Worm (Caenorhabditis elegans) whole organism, young adult: ENCODE results near the gene F07H5.7.

Experiments
- B0019.2 ChIP-seq: fragments of 200-800 bp; sonication (Bioruptor generic); conservative IDR thresholded peaks from 2 replicates; pipeline ENCODE4 v1.3.6; 2022; ENCODE audit warnings: missing genetic modification reagents, missing genetic modification characterization, missing compliant biosample characterization
- B0035.1 ChIP-seq: sonication (generic microtip); optimal IDR thresholded peaks from 2 replicates; lab custom pipeline; 2016; ENCODE audit warnings: missing genetic modification characterization, mild to moderate bottlenecking, missing compliant biosample characterization, missing genotype, missing genetic modification reagents
- B0261.1 ChIP-seq: sonication (generic microtip); optimal IDR thresholded peaks from 2 replicates; lab custom pipeline; 2016; ENCODE audit warnings: mild to moderate bottlenecking, missing genetic modification characterization, moderate library complexity, missing compliant biosample characterization
- C17E4.6 ChIP-seq: fragments of 200-800 bp; sonication (Bioruptor generic); IDR thresholded peaks from 2 replicates; pipeline ENCODE4 v1.3.6; 2022; ENCODE audit warnings: missing genetic modification reagents, missing genetic modification characterization, missing compliant biosample characterization
- F22D6.2 ChIP-seq: sonication (generic microtip); optimal IDR thresholded peaks from 2 replicates; lab custom pipeline; 2016; ENCODE audit warnings: mild to moderate bottlenecking, missing genetic modification characterization, missing compliant biosample characterization
- F37B4.10 ChIP-seq: fragments of 200-800 bp; sonication (Bioruptor generic); IDR thresholded peaks from 2 replicates; pipeline ENCODE4 v1.3.6; 2022; ENCODE audit warnings: missing genetic modification characterization, missing compliant biosample characterization
- F39B2.1 ChIP-seq: fragments of 200-800 bp; sonication (Bioruptor generic); IDR thresholded peaks from 2 replicates; pipeline ENCODE4 v1.3.6; 2022; ENCODE audit warnings: missing genetic modification reagents, missing genetic modification characterization, missing compliant biosample characterization
- F49E8.2 ChIP-seq: sonication (generic microtip); optimal IDR thresholded peaks from 3 replicates; lab custom pipeline; 2017; ENCODE audit warnings: missing genetic modification characterization, mild to moderate bottlenecking, missing compliant biosample characterization, antibody characterized with exemption, moderate library complexity; ENCODE audit not compliant: insufficient read depth
- K11D2.4 ChIP-seq: fragments of 200-800 bp; sonication (Bioruptor generic); IDR thresholded peaks from 2 replicates; pipeline ENCODE4 v1.3.6; 2022; ENCODE audit warnings: missing genetic modification reagents, missing genetic modification characterization, missing compliant biosample characterization
- Y53G8AR.9 ChIP-seq: fragments of 200-800 bp; sonication (Bioruptor generic); conservative IDR thresholded peaks from 2 replicates; pipeline ENCODE4 v1.3.6; 2022; ENCODE audit warnings: missing genetic modification reagents, missing genetic modification characterization, missing compliant biosample characterization
- Y56A3A.18 ChIP-seq: fragments of 200-800 bp; sonication (Bioruptor generic); IDR thresholded peaks from 2 replicates; pipeline ENCODE4 v1.3.6; 2022; ENCODE audit warnings: missing genetic modification reagents, missing genetic modification characterization, missing compliant biosample characterization
- Y95B8A.8 ChIP-seq: fragments of 200-800 bp; sonication (Bioruptor generic); IDR thresholded peaks from 2 replicates; pipeline ENCODE4 v1.3.6; 2022; ENCODE audit warnings: missing genetic modification reagents, missing genetic modification characterization, missing compliant biosample characterization
- akir-1 ChIP-seq: fragments of 200-800 bp; sonication (Bioruptor generic); optimal IDR thresholded peaks from 2 replicates; lab custom pipeline; 2018; ENCODE audit warnings: mild to moderate bottlenecking, missing genetic modification characterization, moderate library complexity, missing compliant biosample characterization
- aptf-2 ChIP-seq: fragments of 200-800 bp; sonication (Bioruptor generic); conservative IDR thresholded peaks from 2 replicates; pipeline ENCODE4 v1.3.6; 2022; ENCODE audit warnings: missing genetic modification reagents, missing genetic modification characterization, missing compliant biosample characterization
- atf-7 ChIP-seq: sonication (generic microtip); optimal IDR thresholded peaks from 2 replicates; lab custom pipeline; 2017; ENCODE audit warnings: mild to moderate bottlenecking, missing genetic modification characterization, missing compliant biosample characterization
- attf-3 ChIP-seq: fragments of 200-800 bp; sonication (Bioruptor generic); conservative IDR thresholded peaks from 2 replicates; pipeline ENCODE4 v1.3.6; 2022; ENCODE audit warnings: missing genetic modification reagents, missing genetic modification characterization, missing compliant biosample characterization
- attf-5 ChIP-seq: fragments of 200-800 bp; sonication (Bioruptor generic); optimal IDR thresholded peaks from 2 replicates; lab custom pipeline; 2018; ENCODE audit warnings: mild to moderate bottlenecking, missing genetic modification characterization, missing compliant biosample characterization
- cebp-1 ChIP-seq, 2 experiments: fragments of 200-800 bp in 1 of 2; sonication (Bioruptor generic) in 1 of 2; sonication (generic microtip) in 1 of 2; IDR thresholded peaks in 1 of 2; optimal IDR thresholded peaks in 1 of 2; 2 replicates each; pipeline versions ENCODE4 v1.3.6 to Lab custom; 2017 to 2022; ENCODE audit warnings: missing compliant biosample characterization in 2 of 2, missing genetic modification characterization in 2 of 2, mild to moderate bottlenecking in 1 of 2, missing genetic modification reagents in 1 of 2, moderate library complexity in 1 of 2
- cebp-2 ChIP-seq: fragments of 200-800 bp; sonication (Bioruptor generic); IDR thresholded peaks from 2 replicates; pipeline ENCODE4 v1.3.6; 2022; ENCODE audit warnings: missing genetic modification characterization, missing compliant biosample characterization
- ceh-40 ChIP-seq: fragments of 200-800 bp; sonication (Bioruptor generic); IDR thresholded peaks from 2 replicates; pipeline ENCODE4 v1.3.6; 2022; ENCODE audit warnings: missing genetic modification characterization, missing compliant biosample characterization
- ceh-79 ChIP-seq: sonication (generic microtip); optimal IDR thresholded peaks from 2 replicates; lab custom pipeline; 2017; ENCODE audit warnings: mild to moderate bottlenecking, missing genetic modification characterization, missing compliant biosample characterization
- die-1 ChIP-seq: sonication (generic microtip); optimal IDR thresholded peaks from 2 replicates; lab custom pipeline; 2016; ENCODE audit warnings: missing genotype, mild to moderate bottlenecking, missing genetic modification characterization, missing compliant biosample characterization
- egl-18 ChIP-seq: fragments of 200-800 bp; sonication (Bioruptor generic); IDR thresholded peaks from 2 replicates; pipeline ENCODE4 v1.3.6; 2022; ENCODE audit warnings: missing genetic modification reagents, missing genetic modification characterization, missing compliant biosample characterization
- ekl-4 ChIP-seq: fragments of 200-800 bp; sonication (Bioruptor generic); IDR thresholded peaks from 2 replicates; pipeline ENCODE4 v1.3.6; 2022; ENCODE audit warnings: missing genetic modification reagents, missing genetic modification characterization, missing compliant biosample characterization
- hrde-1 ChIP-seq: sonication (generic microtip); optimal IDR thresholded peaks from 2 replicates; lab custom pipeline; 2016; ENCODE audit warnings: missing genetic modification characterization, mild to moderate bottlenecking, missing compliant biosample characterization, moderate library complexity, missing genotype, missing genetic modification reagents, borderline replicate concordance
- lag-1 ChIP-seq: fragments of 200-800 bp; sonication (Bioruptor generic); IDR thresholded peaks from 2 replicates; pipeline ENCODE4 v1.3.6; 2022; ENCODE audit warnings: missing genetic modification reagents, missing genetic modification characterization, missing compliant biosample characterization
- let-526 ChIP-seq: fragments of 200-800 bp; sonication (Bioruptor generic); IDR thresholded peaks from 2 replicates; pipeline ENCODE4 v1.3.6; 2022; ENCODE audit warnings: missing genetic modification reagents, missing genetic modification characterization, missing compliant biosample characterization
- lin-40 ChIP-seq: sonication (generic microtip); optimal IDR thresholded peaks from 2 replicates; lab custom pipeline; 2016; ENCODE audit warnings: missing genetic modification characterization, mild to moderate bottlenecking, missing compliant biosample characterization, missing genotype, missing genetic modification reagents
- lir-1 ChIP-seq: fragments of 200-800 bp; sonication (Bioruptor generic); conservative IDR thresholded peaks from 2 replicates; pipeline ENCODE4 v1.3.6; 2022; ENCODE audit warnings: missing genetic modification reagents, missing genetic modification characterization, missing compliant biosample characterization
- madf-10 ChIP-seq: sonication (generic microtip); optimal IDR thresholded peaks from 2 replicates; lab custom pipeline; 2016; ENCODE audit warnings: mild to moderate bottlenecking, missing genetic modification characterization, missing compliant biosample characterization
- madf-8 ChIP-seq: fragments of 200-800 bp; sonication (Bioruptor generic); conservative IDR thresholded peaks from 2 replicates; pipeline ENCODE4 v1.3.6; 2022; ENCODE audit warnings: missing genetic modification reagents, missing genetic modification characterization, missing compliant biosample characterization
- mcd-1 ChIP-seq: fragments of 200-800 bp; sonication (Bioruptor generic); IDR thresholded peaks from 2 replicates; pipeline ENCODE4 v1.3.6; 2022; ENCODE audit warnings: missing genetic modification reagents, missing genetic modification characterization, missing compliant biosample characterization
- mxl-1 ChIP-seq: sonication (generic microtip); optimal IDR thresholded peaks from 2 replicates; lab custom pipeline; 2016; ENCODE audit warnings: missing genetic modification characterization, missing compliant biosample characterization
- nfya-1 ChIP-seq: sonication (generic microtip); optimal IDR thresholded peaks from 2 replicates; lab custom pipeline; 2017; ENCODE audit warnings: antibody characterized with exemption, missing compliant biosample characterization, missing genetic modification characterization, borderline replicate concordance; ENCODE audit not compliant: insufficient read depth
- nfyb-1 ChIP-seq: fragments of 200-800 bp; sonication (Bioruptor generic); IDR thresholded peaks from 2 replicates; pipeline ENCODE4 v1.3.6; 2022; ENCODE audit warnings: missing genetic modification reagents, missing genetic modification characterization, missing compliant biosample characterization
- nhr-120 ChIP-seq: fragments of 200-800 bp; sonication (Bioruptor generic); IDR thresholded peaks from 2 replicates; pipeline ENCODE4 v1.3.6; 2022; ENCODE audit warnings: missing genetic modification characterization, missing compliant biosample characterization
- nhr-179 ChIP-seq: sonication (generic microtip); optimal IDR thresholded peaks from 2 replicates; lab custom pipeline; 2016; ENCODE audit warnings: mild to moderate bottlenecking, missing genetic modification characterization, missing compliant biosample characterization
- pbrm-1 ChIP-seq: fragments of 200-800 bp; sonication (Bioruptor generic); IDR thresholded peaks from 2 replicates; pipeline ENCODE4 v1.3.6; 2022; ENCODE audit warnings: missing genetic modification reagents, missing genetic modification characterization, missing compliant biosample characterization
- rec-8 ChIP-seq, 2 experiments: sonication (generic microtip); optimal IDR thresholded peaks; 2 replicates each; lab custom pipeline; 2016; ENCODE audit warnings: mild to moderate bottlenecking in 2 of 2, missing genetic modification characterization in 2 of 2, missing genetic modification reagents in 2 of 2, missing genotype in 2 of 2, missing biosample characterization in 1 of 2, missing compliant biosample characterization in 1 of 2, moderate library complexity in 1 of 2
- sdz-38 ChIP-seq: sonication (generic microtip); optimal IDR thresholded peaks from 2 replicates; lab custom pipeline; 2016; ENCODE audit warnings: missing genotype, missing genetic modification characterization, missing compliant biosample characterization
- snpc-1.1 ChIP-seq: sonication (generic microtip); optimal IDR thresholded peaks from 2 replicates; lab custom pipeline; 2017; ENCODE audit warnings: missing genetic modification characterization, mild to moderate bottlenecking, missing compliant biosample characterization, antibody characterized with exemption, moderate library complexity, missing genotype, missing genetic modification reagents; ENCODE audit not compliant: insufficient read depth
- snpc-4 ChIP-seq, 5 experiments: fragments of 150-350 bp in 1 of 5; sonication (generic microtip) in 4 of 5; optimal IDR thresholded peaks; 2 replicates each; lab custom pipeline; 2014 to 2018; ENCODE audit warnings: missing genetic modification characterization in 5 of 5, missing biosample characterization in 3 of 5, antibody characterized with exemption in 2 of 5, mild to moderate bottlenecking in 2 of 5, missing compliant biosample characterization in 2 of 5, missing genotype in 2 of 5, moderate library complexity in 2 of 5, missing genetic modification reagents in 1 of 5
- tbx-9 ChIP-seq: sonication (generic microtip); optimal IDR thresholded peaks from 2 replicates; lab custom pipeline; 2016; ENCODE audit warnings: borderline replicate concordance, missing genetic modification characterization, inconsistent platforms, missing compliant biosample characterization
- tlf-1 ChIP-seq: fragments of 200-800 bp; sonication (Bioruptor generic); optimal IDR thresholded peaks from 2 replicates; lab custom pipeline; 2018; ENCODE audit warnings: mild to moderate bottlenecking, missing genetic modification characterization, missing compliant biosample characterization
- ztf-25 ChIP-seq: fragments of 200-800 bp; sonication (Bioruptor generic); IDR thresholded peaks from 2 replicates; pipeline ENCODE4 v1.3.6; 2022; ENCODE audit warnings: missing genetic modification reagents, missing genetic modification characterization, missing compliant biosample characterization
- ztf-28 ChIP-seq: fragments of 200-800 bp; sonication (Bioruptor generic); IDR thresholded peaks from 2 replicates; pipeline ENCODE4 v1.3.6; 2022; ENCODE audit warnings: missing genetic modification reagents, missing genetic modification characterization, missing compliant biosample characterization

The F07H5.7 gene

DNA sequence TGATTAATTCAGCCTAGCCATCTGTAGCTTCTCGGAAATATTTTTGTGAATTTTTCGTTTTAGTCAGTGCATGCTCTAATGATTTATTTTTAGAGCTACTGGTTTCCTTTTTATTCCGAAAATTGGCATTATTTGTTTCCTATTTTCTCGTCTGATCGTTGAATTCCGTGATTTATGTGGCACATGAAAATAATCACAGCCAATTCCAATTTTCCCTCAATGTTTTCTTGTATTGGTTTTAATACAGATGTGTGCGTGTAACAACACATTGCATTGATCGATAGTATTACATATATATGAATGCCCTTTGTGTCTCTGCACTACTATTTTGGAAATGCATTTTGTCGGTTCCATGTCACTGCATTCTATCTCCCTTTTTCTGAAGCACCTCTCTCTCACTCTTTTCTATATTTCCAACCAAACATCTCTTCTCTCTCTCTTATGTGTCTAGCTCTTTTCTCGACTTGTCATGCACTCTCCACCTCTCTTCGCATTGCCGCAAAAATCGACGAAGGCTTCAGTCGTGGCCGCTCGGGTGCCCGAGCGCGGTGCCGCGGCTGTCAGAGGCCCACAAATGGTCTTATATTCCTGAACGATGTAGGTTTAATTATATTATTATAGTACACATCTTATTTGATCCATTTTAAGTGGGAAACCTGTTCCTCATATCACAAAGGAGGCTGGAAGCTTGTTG is 9.6 kb downstream of the F07H5.7 start (continued):
- TF ChIP-seq B0261.1 (tag; lab: Kevin White, UChicago) (no peak), attf-5 (GFP tag; lab: Kevin White, UChicago) (peak; percentile 27), snpc-1.1 (tag; lab: Kevin White, UChicago) (no peak), B0019.2 (no peak), lag-1 (GFP tag; lab: Robert Waterston, UW) (no peak), sdz-38 (tag; lab: Kevin White, UChicago) (no peak), nfyb-1 (peak; percentile 61; the same call in 1 of the 2 replicates), akir-1 (GFP tag; lab: Kevin White, UChicago) (no peak), C17E4.6 (no peak), nhr-120 (GFP tag; lab: Robert Waterston, UW) (no peak), ekl-4 (GFP tag; lab: Robert Waterston, UW) (no peak), cebp-1 (GFP tag; IDR thresholded peaks at IDR 0.05; lab: Robert Waterston, UW) (no peak), cebp-1 (tag; optimal IDR thresholded peaks at IDR 0.05; lab: Kevin White, UChicago) (peak; percentile 50), lin-40 (tag; lab: Kevin White, UChicago) (peak; percentile 7), F37B4.10 (no peak), madf-10 (tag; lab: Kevin White, UChicago) (peak; percentile 88), mcd-1 (peak; percentile 34; the same call in 1 of the 2 replicates), nhr-179 (tag; lab: Kevin White, UChicago) (no peak), pbrm-1 (GFP tag; lab: Robert Waterston, UW) (no peak), aptf-2 (GFP tag; lab: Robert Waterston, UW) (no peak), madf-8 (GFP tag; lab: Robert Waterston, UW) (no peak), lir-1 (GFP tag; lab: Robert Waterston, UW) (no peak), F39B2.1 (GFP tag; lab: Robert Waterston, UW) (no peak), rec-8 (tag; optimal IDR thresholded peaks at IDR 0.05; lab: Kevin White, UChicago) (no peak), ztf-25 (GFP tag; lab: Robert Waterston, UW) (no peak), attf-3 (GFP tag; lab: Robert Waterston, UW) (no peak), F22D6.2 (tag; lab: Kevin White, UChicago) (no peak), tlf-1 (GFP tag; lab: Kevin White, UChicago) (no peak), Y95B8A.8 (GFP tag; lab: Robert Waterston, UW) (no peak), Y53G8AR.9 (GFP tag; lab: Robert Waterston, UW) (no peak), B0035.1 (tag; lab: Kevin White, UChicago) (no peak), cebp-2 (GFP tag; lab: Robert Waterston, UW) (no peak), ceh-79 (tag; lab: Kevin White, UChicago) (no peak), snpc-4 (GFP tag; optimal IDR thresholded peaks at IDR 0.05; lab: Kevin White, UChicago) (no peak), snpc-4 (tag; optimal IDR thresholded peaks at IDR 0.05; lab: Kevin White, UChicago) (peak in 2 of 4 experiments; percentile 3 to 18), tbx-9 (tag; lab: Kevin White, UChicago) (no peak), nfya-1 (tag; lab: Kevin White, UChicago) (no peak), hrde-1 (tag; lab: Kevin White, UChicago) (no peak), ceh-40 (GFP tag; lab: Robert Waterston, UW) (no peak), let-526 (GFP tag; lab: Robert Waterston, UW) (no peak), F49E8.2 (tag; lab: Kevin White, UChicago) (no peak), egl-18 (GFP tag; lab: Robert Waterston, UW) (no peak), atf-7 (tag; lab: Kevin White, UChicago) (peak; percentile 12), Y56A3A.18 (GFP tag; lab: Robert Waterston, UW) (no peak), ztf-28 (no peak), die-1 (tag; lab: Kevin White, UChicago) (no peak), mxl-1 (tag; lab: Kevin White, UChicago) (no peak), K11D2.4 (GFP tag; lab: Robert Waterston, UW) (no peak)
